Fruit fly (Drosophila melanogaster): ENCODE data around the gene MSAmiP.

dm6 chr3R:16923526-16924176, 27.6 kb upstream of the MSAmiP start:
- TF ChIP-seq CG16779 (tag; optimal IDR thresholded peaks at IDR 0.05) (no peak), Eip75B (GFP tag; optimal IDR thresholded peaks at IDR 0.05) (no peak), CG6276 (GFP tag; optimal IDR thresholded peaks at IDR 0.05) (no peak), Ets96B (tag; optimal IDR thresholded peaks at IDR 0.05) (no peak), Hr38 (GFP tag; optimal IDR thresholded peaks at IDR 0.05) (no peak), Sox15 (GFP tag; optimal IDR thresholded peaks at IDR 0.05) (no peak), pdm3 (GFP tag; optimal IDR thresholded peaks at IDR 0.05) (no peak)

Measured in whole organism, prepupa.